Fruit fly (Drosophila melanogaster) whole organism, wandering third instar larva: ENCODE results near the gene His2Av.
A peak's percentile ranks its signal among the peaks of the same experiment; 100 is the strongest.

ENCODE experiments used
- Abd-B ChIP-seq: fragments of >200 bp; optimal IDR thresholded peaks from 2 replicates; lab custom pipeline; 2017; ENCODE audit warnings: missing biosample characterization, missing genetic modification characterization
- CG32264 ChIP-seq: fragments of 200-800 bp; sonication (Bioruptor generic); optimal IDR thresholded peaks from 2 replicates; lab custom pipeline; 2016; ENCODE audit warnings: missing biosample characterization, missing genetic modification characterization
- CG9705 ChIP-seq: fragments of 200-800 bp; sonication (Bioruptor generic); optimal IDR thresholded peaks from 2 replicates; lab custom pipeline; 2018; ENCODE audit warnings: missing biosample characterization, mild to moderate bottlenecking, missing genetic modification characterization
- CrebA ChIP-seq: fragments of 200-800 bp; sonication (Bioruptor generic); optimal IDR thresholded peaks from 2 replicates; lab custom pipeline; 2016; ENCODE audit warnings: missing biosample characterization, mild to moderate bottlenecking, missing genetic modification characterization, borderline replicate concordance
- Dfd ChIP-seq: fragments of >200 bp; optimal IDR thresholded peaks from 2 replicates; lab custom pipeline; 2017; ENCODE audit warnings: missing biosample characterization, missing genetic modification characterization
- Dif ChIP-seq: fragments of 200-275, 200-300 bp; sonication (Bioruptor generic); optimal IDR thresholded peaks from 2 replicates; lab custom pipeline; 2018; ENCODE audit warnings: missing biosample characterization, missing genetic modification characterization; ENCODE audit not compliant: partially characterized antibody
- GATAd ChIP-seq: sonication (Bioruptor generic); optimal IDR thresholded peaks from 2 replicates; lab custom pipeline; 2016; ENCODE audit warnings: missing biosample characterization, missing genetic modification characterization
- HLH106 ChIP-seq: fragments of 200-800 bp; optimal IDR thresholded peaks from 3 replicates; lab custom pipeline; 2019; ENCODE audit warnings: missing biosample characterization, mild to moderate bottlenecking, missing genetic modification characterization, moderate library complexity
- Hnf4 ChIP-seq: fragments of 200-800 bp; sonication (Bioruptor generic); optimal IDR thresholded peaks from 2 replicates; lab custom pipeline; 2016; ENCODE audit warnings: missing biosample characterization, mild to moderate bottlenecking, missing genetic modification characterization
- Hr78 ChIP-seq: fragments of >200 bp; optimal IDR thresholded peaks from 2 replicates; lab custom pipeline; 2017; ENCODE audit warnings: missing biosample characterization, missing genetic modification characterization
- Hr83 ChIP-seq: fragments of 200-300 bp; sonication (Bioruptor generic); optimal IDR thresholded peaks from 2 replicates; lab custom pipeline; 2016; ENCODE audit warnings: missing biosample characterization, mild to moderate bottlenecking, missing genetic modification characterization, moderate library complexity; ENCODE audit not compliant: poor library complexity, severe bottlenecking
- Jra ChIP-seq: sonication (Bioruptor generic); optimal IDR thresholded peaks from 2 replicates; lab custom pipeline; 2016; ENCODE audit warnings: missing biosample characterization, missing genetic modification characterization
- Mio ChIP-seq: sonication (Bioruptor generic); optimal IDR thresholded peaks from 2 replicates; lab custom pipeline; 2016; ENCODE audit warnings: missing biosample characterization, missing genetic modification characterization
- Myc ChIP-seq: fragments of >200 bp; optimal IDR thresholded peaks from 2 replicates; lab custom pipeline; 2017
- N ChIP-seq: fragments of >200 bp; optimal IDR thresholded peaks from 2 replicates; lab custom pipeline; 2018; ENCODE audit warnings: missing biosample characterization, missing external identifiers, missing genetic modification characterization
- OdsH ChIP-seq: fragments of 200-800 bp; sonication (Bioruptor generic); optimal IDR thresholded peaks from 2 replicates; lab custom pipeline; 2016; ENCODE audit warnings: missing biosample characterization, mild to moderate bottlenecking, missing genetic modification characterization
- Rel ChIP-seq, 2 experiments: fragments of 200-800 bp; sonication (Bioruptor generic) in 1 of 2; optimal IDR thresholded peaks; 2 replicates in 1 of 2; 3 replicates in 1 of 2; lab custom pipeline; 2016 to 2019; ENCODE audit warnings: mild to moderate bottlenecking in 2 of 2, missing biosample characterization in 2 of 2, missing genetic modification characterization in 2 of 2, moderate library complexity in 1 of 2
- Sp1 ChIP-seq: fragments of 200-800 bp; sonication (Bioruptor generic); optimal IDR thresholded peaks from 3 replicates; lab custom pipeline; 2019; ENCODE audit warnings: missing biosample characterization, mild to moderate bottlenecking, missing genetic modification characterization, moderate library complexity
- Vsx2 ChIP-seq: fragments of 200-300, 225-300 bp; sonication (Bioruptor generic); optimal IDR thresholded peaks from 2 replicates; lab custom pipeline; 2018; ENCODE audit warnings: missing biosample characterization, missing genetic modification characterization; ENCODE audit not compliant: partially characterized antibody
- br ChIP-seq: fragments of 200-800 bp; sonication (Bioruptor generic); optimal IDR thresholded peaks from 2 replicates; lab custom pipeline; 2016; ENCODE audit warnings: missing biosample characterization, missing genetic modification characterization
- brk ChIP-seq: fragments of 200-800 bp; sonication (Bioruptor generic); optimal IDR thresholded peaks from 2 replicates; lab custom pipeline; 2016; ENCODE audit warnings: missing biosample characterization, mild to moderate bottlenecking, missing genetic modification characterization
- dl ChIP-seq, 2 experiments: fragments of 175-275, 200-275 bp in 1 of 2; fragments of 200-275 bp in 1 of 2; sonication (Bioruptor generic); optimal IDR thresholded peaks; lab custom pipeline; 2018; ENCODE audit warnings: mild to moderate bottlenecking in 2 of 2, missing biosample characterization in 2 of 2, missing genetic modification characterization in 2 of 2, moderate library complexity in 2 of 2; ENCODE audit not compliant: partially characterized antibody in 2 of 2, insufficient read depth in 1 of 2
- dmrt93B ChIP-seq: fragments of 200-800 bp; sonication (Bioruptor generic); optimal IDR thresholded peaks from 2 replicates; lab custom pipeline; 2018; ENCODE audit warnings: missing biosample characterization, mild to moderate bottlenecking, missing genetic modification characterization
- dsf ChIP-seq: sonication (Bioruptor generic); optimal IDR thresholded peaks from 2 replicates; lab custom pipeline; 2016; ENCODE audit warnings: missing biosample characterization, missing genetic modification characterization, borderline replicate concordance
- ey ChIP-seq: fragments of 200-800 bp; sonication (Bioruptor generic); optimal IDR thresholded peaks from 2 replicates; lab custom pipeline; 2016; ENCODE audit warnings: missing biosample characterization, missing genetic modification characterization
- foxo ChIP-seq, 2 experiments: fragments of 200-800 bp; sonication (Bioruptor generic); optimal IDR thresholded peaks; 2 replicates in 1 of 2; 3 replicates in 1 of 2; lab custom pipeline; 2016 to 2017; ENCODE audit warnings: missing biosample characterization in 2 of 2, missing genetic modification characterization in 2 of 2
- fru ChIP-seq: fragments of 200-800 bp; sonication (Bioruptor generic); optimal IDR thresholded peaks from 3 replicates; lab custom pipeline; 2016; ENCODE audit warnings: missing biosample characterization, mild to moderate bottlenecking, missing genetic modification characterization
- h ChIP-seq: fragments of 200-800 bp; sonication (Bioruptor generic); optimal IDR thresholded peaks from 3 replicates; lab custom pipeline; 2016; ENCODE audit warnings: missing biosample characterization, mild to moderate bottlenecking, missing genetic modification characterization
- jim ChIP-seq: fragments of 175-275, 200-325 bp; sonication (Bioruptor generic); optimal IDR thresholded peaks from 2 replicates; lab custom pipeline; 2016; ENCODE audit warnings: missing biosample characterization, mild to moderate bottlenecking, missing genetic modification characterization
- lola ChIP-seq: fragments of >200 bp; optimal IDR thresholded peaks from 2 replicates; lab custom pipeline; 2017; ENCODE audit warnings: missing biosample characterization, missing genetic modification characterization
- pan ChIP-seq: fragments of >200 bp; optimal IDR thresholded peaks from 2 replicates; lab custom pipeline; 2017
- psq ChIP-seq: fragments of 200-800 bp; sonication (Bioruptor generic); optimal IDR thresholded peaks from 3 replicates; lab custom pipeline; 2017; ENCODE audit warnings: missing biosample characterization, mild to moderate bottlenecking, missing genetic modification characterization, moderate library complexity
- rgr ChIP-seq: fragments of 200-800 bp; sonication (Bioruptor generic); optimal IDR thresholded peaks from 3 replicates; lab custom pipeline; 2016; ENCODE audit warnings: missing biosample characterization, mild to moderate bottlenecking, missing genetic modification characterization
- sage ChIP-seq: fragments of 200-800 bp; sonication (Bioruptor generic); optimal IDR thresholded peaks from 2 replicates; lab custom pipeline; 2016; ENCODE audit warnings: missing biosample characterization, mild to moderate bottlenecking, missing genetic modification characterization
- sv ChIP-seq: fragments of 200-800 bp; sonication (Bioruptor generic); optimal IDR thresholded peaks from 3 replicates; lab custom pipeline; 2016; ENCODE audit warnings: missing biosample characterization, missing genetic modification characterization
- tai ChIP-seq: sonication (Bioruptor generic); optimal IDR thresholded peaks from 2 replicates; lab custom pipeline; 2016; ENCODE audit warnings: missing biosample characterization, missing genetic modification characterization
- usp ChIP-seq: fragments of >200 bp; optimal IDR thresholded peaks from 2 replicates; lab custom pipeline; 2017; ENCODE audit warnings: missing biosample characterization, missing genetic modification characterization
- woc ChIP-seq: sonication (Bioruptor generic); optimal IDR thresholded peaks from 2 replicates; lab custom pipeline; 2016; ENCODE audit warnings: missing biosample characterization, mild to moderate bottlenecking, missing genetic modification characterization

The His2Av gene

dm6 chr3R:26887155-26887554, 20.4 kb downstream of the His2Av start:
- TF ChIP-seq Hnf4 (GFP tag; lab: Kevin White, UChicago) (no peak), lola (no peak), Rel (GFP tag; optimal IDR thresholded peaks at IDR 0.05; lab: Kevin White, UChicago) (no peak), Rel (tag; optimal IDR thresholded peaks at IDR 0.05; lab: Kevin White, UChicago) (no peak), dmrt93B (no peak), CG32264 (GFP tag; lab: Kevin White, UChicago) (no peak), Abd-B (GFP tag; lab: Kevin White, UChicago) (no peak), sage (no peak), Hr83 (GFP tag; lab: Kevin White, UChicago) (no peak), HLH106 (no peak), Dif (GFP tag; lab: Kevin White, UChicago) (no peak), pan (lab: Kevin White, UChicago) (no peak), N (GFP tag; lab: Kevin White, UChicago) (no peak), Dfd (GFP tag; lab: Kevin White, UChicago) (no peak)
- TF ChIP-seq, all 38 proteins: peak for 0

dm6 chr3R:26888086-26888724, 21.5 kb downstream of the His2Av start:
- no peak for TF ChIP-seq CG9705 (GFP tag; lab: Kevin White, UChicago)
- TF ChIP-seq br (GFP tag; lab: Kevin White, UChicago): peak; percentile 62
- no peak for TF ChIP-seq Vsx2
- TF ChIP-seq psq: peak; percentile 46
- TF ChIP-seq Hnf4 (GFP tag; lab: Kevin White, UChicago): peak; percentile 44
- no peak for TF ChIP-seq dsf (GFP tag; lab: Kevin White, UChicago)
- TF ChIP-seq HLH106: peak; percentile 66
- TF ChIP-seq h (GFP tag; lab: Kevin White, UChicago): peak; percentile 72
- no peak for TF ChIP-seq Abd-B (GFP tag; lab: Kevin White, UChicago)
- TF ChIP-seq GATAd: no peak
- peak; percentile 13 for TF ChIP-seq CG32264 (GFP tag; lab: Kevin White, UChicago)
- no peak for TF ChIP-seq dmrt93B
- TF ChIP-seq Mio (GFP tag; lab: Kevin White, UChicago): no peak
- TF ChIP-seq woc: peak; percentile 3
- TF ChIP-seq ey (GFP tag; lab: Kevin White, UChicago): peak; percentile 60
- TF ChIP-seq sage: no peak
- TF ChIP-seq usp (GFP tag; lab: Kevin White, UChicago): no peak
- TF ChIP-seq Jra: no peak
- no peak for TF ChIP-seq CrebA (GFP tag; lab: Kevin White, UChicago)
- TF ChIP-seq sv (GFP tag; lab: Kevin White, UChicago): no peak
- TF ChIP-seq Dif (GFP tag; lab: Kevin White, UChicago): no peak
- peak; percentile 33 for TF ChIP-seq Sp1
- TF ChIP-seq Dfd (GFP tag; lab: Kevin White, UChicago): no peak
- no peak for TF ChIP-seq dl (GFP tag; optimal IDR thresholded peaks at IDR 0.05; lab: Kevin White, UChicago; ENCODE audit: insufficient read depth in 1 of 2, partially characterized antibody in 2 of 2)
- no peak for TF ChIP-seq Hr78 (GFP tag; lab: Kevin White, UChicago)
- no peak for TF ChIP-seq tai (GFP tag; lab: Kevin White, UChicago)
- TF ChIP-seq pan (lab: Kevin White, UChicago): no peak
- TF ChIP-seq OdsH (GFP tag; lab: Kevin White, UChicago): peak; percentile 58
- TF ChIP-seq foxo (GFP tag; optimal IDR thresholded peaks at IDR 0.05; lab: Kevin White, UChicago): peak in 1 of 2 experiments; percentile 56
- TF ChIP-seq N (GFP tag; lab: Kevin White, UChicago): no peak
- TF ChIP-seq rgr (GFP tag; lab: Kevin White, UChicago): peak; percentile 59
- TF ChIP-seq lola: no peak
- no peak for TF ChIP-seq Myc
- no peak for TF ChIP-seq Hr83 (GFP tag; lab: Kevin White, UChicago)
- TF ChIP-seq jim (GFP tag; lab: Kevin White, UChicago): no peak
- TF ChIP-seq brk (GFP tag; lab: Kevin White, UChicago): no peak
- peak; percentile 64 for TF ChIP-seq fru (GFP tag; lab: Kevin White, UChicago)
- no peak for TF ChIP-seq Rel (GFP tag; optimal IDR thresholded peaks at IDR 0.05; lab: Kevin White, UChicago)
- TF ChIP-seq Rel (tag; optimal IDR thresholded peaks at IDR 0.05; lab: Kevin White, UChicago): peak; percentile 6
- TF ChIP-seq, all 38 proteins: peak for 14
